Worm (Caenorhabditis elegans): ENCODE measurements around the gene F58G1.7.

Gene F58G1.7

DNA sequence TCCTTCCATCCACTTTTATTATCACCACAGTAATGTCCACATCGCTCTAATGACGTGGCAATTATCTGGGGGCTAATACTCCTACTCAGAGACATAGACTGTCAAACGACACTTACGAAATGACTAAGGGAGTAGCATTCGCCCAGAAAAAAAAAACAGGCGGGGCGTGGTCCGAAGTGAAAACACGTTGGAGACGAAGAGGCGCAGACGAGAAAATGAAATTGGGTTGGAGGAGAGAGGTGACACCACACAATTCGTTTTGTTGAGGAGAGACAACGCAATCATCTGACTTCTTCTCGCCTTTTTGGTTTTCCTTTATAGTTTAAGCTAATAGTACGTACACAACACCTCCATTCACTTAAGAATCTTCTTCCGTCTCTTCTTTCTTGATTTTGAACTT lies 8.9 kb downstream of the F58G1.7 start:
- TF ChIP-seq ceh-2 (tag; optimal IDR thresholded peaks at IDR 0.05) (no peak), mec-3 (tag; optimal IDR thresholded peaks at IDR 0.05; ENCODE audit: borderline replicate concordance) (no peak), nfya-1 (tag; optimal IDR thresholded peaks at IDR 0.05) (no peak), pha-2 (tag; optimal IDR thresholded peaks at IDR 0.05) (no peak), unc-42 (tag; optimal IDR thresholded peaks at IDR 0.05) (peak; percentile 33)

DNA sequence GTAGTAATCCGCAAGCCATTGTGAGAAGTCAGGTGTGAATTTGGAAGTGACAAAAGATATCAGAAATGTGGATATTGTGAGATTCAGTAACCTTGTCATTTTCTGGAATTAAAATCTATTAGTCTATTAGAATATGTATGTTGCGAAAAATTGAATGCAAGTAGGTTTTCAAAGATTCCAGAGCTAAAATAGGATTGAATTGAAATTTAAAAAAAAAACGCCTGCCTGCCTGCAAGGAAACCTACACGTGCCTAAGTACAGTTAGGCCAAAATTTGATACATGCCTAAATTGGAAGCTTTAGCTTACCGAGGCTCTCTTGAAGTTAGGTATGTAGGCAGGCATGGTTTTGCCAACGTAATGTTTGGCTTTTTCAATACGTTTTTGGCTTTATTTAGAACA lies 12.8 kb downstream of the F58G1.7 start, which contains the start of gene lips-9:
Gene lips-9, minus strand, starts transcription at position 101 of the 400 bp plus-strand sequence.
- TF ChIP-seq ceh-22 (tag; optimal IDR thresholded peaks at IDR 0.05), result no peak
- no peak for TF ChIP-seq F13H6.1 (tag; optimal IDR thresholded peaks at IDR 0.05)
- no peak for TF ChIP-seq ceh-45 (GFP tag; IDR thresholded peaks at IDR 0.05)
- no peak for TF ChIP-seq odd-2 (tag; optimal IDR thresholded peaks at IDR 0.05)
- TF ChIP-seq npax-4 (tag; optimal IDR thresholded peaks at IDR 0.05), result no peak
- TF ChIP-seq fkh-6 (tag; optimal IDR thresholded peaks at IDR 0.05), result no peak
- TF ChIP-seq rnt-1 (tag; optimal IDR thresholded peaks at IDR 0.05), result no peak
- TF ChIP-seq ceh-14 (tag; optimal IDR thresholded peaks at IDR 0.05), result no peak
- no peak for TF ChIP-seq hlh-13 (GFP tag; optimal IDR thresholded peaks at IDR 0.05)
- no peak for TF ChIP-seq pqm-1 (tag; optimal IDR thresholded peaks at IDR 0.05)
- TF ChIP-seq pha-4 (tag; optimal IDR thresholded peaks at IDR 0.05), result no peak
- no peak for TF ChIP-seq zip-5 (tag; optimal IDR thresholded peaks at IDR 0.05)
- TF ChIP-seq hlh-8 (tag; optimal IDR thresholded peaks at IDR 0.05), result no peak
- TF ChIP-seq ref-2 (tag; optimal IDR thresholded peaks at IDR 0.05), result no peak
- TF ChIP-seq ahr-1 (tag; optimal IDR thresholded peaks at IDR 0.05), result no peak

DNA sequence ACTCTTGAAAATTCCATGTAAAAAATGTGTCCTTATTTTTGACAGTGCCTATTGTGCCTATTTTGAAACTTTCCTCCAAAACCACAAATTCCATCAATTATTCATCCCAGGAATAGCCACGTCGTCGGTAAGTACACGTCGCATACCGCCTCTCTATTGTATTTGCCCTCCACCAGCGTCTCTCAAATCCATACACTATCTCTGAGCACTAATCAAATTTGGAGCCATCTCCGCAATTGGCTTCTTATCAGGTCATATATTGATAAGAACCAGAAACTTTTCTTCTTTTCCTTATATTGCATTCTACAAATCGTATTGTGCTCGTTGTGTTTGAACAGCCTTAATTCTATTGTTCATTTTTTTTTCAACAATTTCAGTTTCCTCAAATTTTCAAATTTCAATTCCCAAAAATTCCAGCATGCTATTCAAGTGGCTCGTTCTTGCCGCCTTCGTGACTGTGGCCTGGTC lies 16.6 kb downstream of the F58G1.7 start, which contains the start of gene dct-18:
Gene dct-18, plus strand, starts transcription at position 418 of the 468 bp plus-strand sequence.
- TF ChIP-seq elt-2 (tag; optimal IDR thresholded peaks at IDR 0.05), result peak; percentile 94
- no peak for TF ChIP-seq tbx-2 (tag; optimal IDR thresholded peaks at IDR 0.05)
- TF ChIP-seq mec-3 (tag; optimal IDR thresholded peaks at IDR 0.05; ENCODE audit: borderline replicate concordance), result no peak

DNA sequence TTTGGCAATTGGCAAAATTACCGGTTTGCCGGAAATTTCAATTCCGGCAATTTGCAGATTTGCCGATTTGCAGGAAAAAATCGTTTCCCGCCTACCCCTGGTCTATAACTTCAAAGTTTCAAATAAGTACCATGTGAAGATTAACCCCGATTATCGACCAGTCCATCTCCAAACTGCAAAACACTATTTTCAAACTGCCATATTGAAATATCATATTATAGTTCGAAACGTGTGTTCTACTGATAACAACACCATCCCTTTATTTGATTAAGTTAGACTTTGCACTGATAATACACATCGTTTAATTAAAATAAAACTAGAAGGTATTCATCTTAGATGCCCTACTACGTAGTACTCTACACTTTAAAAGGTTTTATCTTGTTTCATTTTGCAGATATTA lies 17.9 kb downstream of the F58G1.7 start:
- TF ChIP-seq ceh-9 (tag; optimal IDR thresholded peaks at IDR 0.05), result no peak
- no peak for TF ChIP-seq ceh-48 (tag; optimal IDR thresholded peaks at IDR 0.05)
- TF ChIP-seq che-1 (tag; optimal IDR thresholded peaks at IDR 0.05), result no peak
- no peak for TF ChIP-seq madf-2 (tag; optimal IDR thresholded peaks at IDR 0.05)
- TF ChIP-seq rnt-1 (tag; optimal IDR thresholded peaks at IDR 0.05), result no peak
- TF ChIP-seq hlh-6 (tag; optimal IDR thresholded peaks at IDR 0.05), result no peak
- no peak for TF ChIP-seq nhr-11 (tag; optimal IDR thresholded peaks at IDR 0.05)
- no peak for TF ChIP-seq ahr-1 (tag; optimal IDR thresholded peaks at IDR 0.05)
- TF ChIP-seq syd-9 (tag; optimal IDR thresholded peaks at IDR 0.05), result no peak
- TF ChIP-seq hlh-30 (tag; optimal IDR thresholded peaks at IDR 0.05; ENCODE audit: insufficient read depth), result no peak
- TF ChIP-seq ceh-24 (tag; optimal IDR thresholded peaks at IDR 0.05), result no peak
- no peak for TF ChIP-seq dmd-4 (tag; optimal IDR thresholded peaks at IDR 0.05; ENCODE audit: borderline replicate concordance)
- no peak for TF ChIP-seq ceh-45 (GFP tag; IDR thresholded peaks at IDR 0.05)
- no peak for TF ChIP-seq F13H6.1 (tag; optimal IDR thresholded peaks at IDR 0.05)
- no peak for TF ChIP-seq ceh-19 (GFP tag; optimal IDR thresholded peaks at IDR 0.05)
- no peak for TF ChIP-seq fkh-6 (tag; optimal IDR thresholded peaks at IDR 0.05)
- no peak for TF ChIP-seq fax-1 (tag; optimal IDR thresholded peaks at IDR 0.05)
- no peak for TF ChIP-seq ceh-18 (tag; optimal IDR thresholded peaks at IDR 0.05)
- TF ChIP-seq fkh-10 (GFP tag; optimal IDR thresholded peaks at IDR 0.05), result no peak
- TF ChIP-seq ztf-16 (tag; optimal IDR thresholded peaks at IDR 0.05), result no peak

Data from whole organism, late embryonic.